Worm (Caenorhabditis elegans): ENCODE measurements around the gene lipl-1.
A peak's percentile ranks its signal among the peaks of the same experiment; 100 is the strongest.
"Not testable (repeated sequence)": the region's sequence is repeated elsewhere in the genome, so short reads cannot be mapped to it uniquely, and the experiment has no call there.

The lipl-1 gene

DNA sequence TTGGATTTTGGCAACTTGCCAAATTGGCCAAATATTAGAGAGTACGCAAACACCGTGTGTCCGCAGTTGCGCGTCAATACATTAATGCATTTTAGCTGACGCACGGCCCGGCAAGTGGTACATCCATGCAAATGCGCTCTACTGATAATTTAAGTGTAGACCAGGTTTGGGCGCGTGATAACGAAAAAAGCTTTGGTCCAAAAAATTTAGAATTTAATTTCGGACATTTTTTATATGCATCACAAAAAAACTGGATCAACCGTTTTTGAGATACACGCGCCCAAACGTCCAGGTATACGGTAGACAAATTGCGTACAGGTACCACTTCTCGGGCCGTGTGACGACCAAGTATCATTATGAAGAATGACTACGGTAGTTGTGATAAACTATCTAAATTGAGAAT, 48.1 kb downstream of the lipl-1 start, which contains the start of gene R186.8 (continued):
- TF ChIP-seq ceh-100 (GFP tag; IDR thresholded peaks at IDR 0.05) (peak; percentile 72), ceh-27 (GFP tag; optimal IDR thresholded peaks at IDR 0.05) (peak; percentile 40), ceh-91 (GFP tag; IDR thresholded peaks at IDR 0.05) (peak; percentile 89), madf-10 (tag; optimal IDR thresholded peaks at IDR 0.05) (peak; percentile 15), attf-5 (GFP tag; optimal IDR thresholded peaks at IDR 0.05) (peak; percentile 92), K12H6.12 (tag; optimal IDR thresholded peaks at IDR 0.05) (peak; percentile 67), lin-40 (tag; optimal IDR thresholded peaks at IDR 0.05) (peak; percentile 83), dox-1 (GFP tag; IDR thresholded peaks at IDR 0.05) (peak; percentile 97), snpc-4 (tag; optimal IDR thresholded peaks at IDR 0.05) (peak in 2 of 4 experiments; percentile 58 to 64), ztf-6 (GFP tag; IDR thresholded peaks at IDR 0.05) (0 out of 2 replicates have a peak, but pooled peaks have one; percentile 7), attf-3 (GFP tag; conservative IDR thresholded peaks at IDR 0.05) (peak; percentile 88), hmg-1.2 (GFP tag; IDR thresholded peaks at IDR 0.05) (peak; percentile 92), madf-3 (GFP tag; IDR thresholded peaks at IDR 0.05) (peak; percentile 78; the same call in 1 of the 2 replicates), attf-6 (GFP tag; IDR thresholded peaks at IDR 0.05) (peak; percentile 29; the same call in 1 of the 2 replicates), Y95B8A.8 (GFP tag; IDR thresholded peaks at IDR 0.05) (peak; percentile 66; the same call in 1 of the 2 replicates), F33H1.4 (GFP tag; IDR thresholded peaks at IDR 0.05) (peak; percentile 70), ztf-26 (tag; optimal IDR thresholded peaks at IDR 0.05) (peak; percentile 71), lsl-1 (GFP tag; optimal IDR thresholded peaks at IDR 0.05) (peak; percentile 76), B0336.3 (GFP tag; IDR thresholded peaks at IDR 0.05) (peak; percentile 76; the same call in 1 of the 2 replicates), dpl-1 (GFP tag; optimal IDR thresholded peaks at IDR 0.05) (peak; percentile 19), B0261.1 (tag; optimal IDR thresholded peaks at IDR 0.05) (peak; percentile 8), F37B4.10 (GFP tag; IDR thresholded peaks at IDR 0.05) (0 out of 2 replicates have a peak, but pooled peaks have one; percentile 70), egl-18 (GFP tag; IDR thresholded peaks at IDR 0.05) (0 out of 2 replicates have a peak, but pooled peaks have one; percentile 56), egrh-3 (GFP tag; IDR thresholded peaks at IDR 0.05) (peak; percentile 57; the same call in 1 of the 2 replicates), C06A6.2 (GFP tag; conservative IDR thresholded peaks at IDR 0.05) (peak; percentile 40; the same call in 1 of the 2 replicates), lir-1 (GFP tag; conservative IDR thresholded peaks at IDR 0.05) (0 out of 2 replicates have a peak, but pooled peaks have one; percentile 32), nfyb-1 (GFP tag; IDR thresholded peaks at IDR 0.05) (peak; percentile 86), ztf-18 (tag; optimal IDR thresholded peaks at IDR 0.05) (peak; percentile 72), ztf-28 (GFP tag; IDR thresholded peaks at IDR 0.05) (0 out of 2 replicates have a peak, but pooled peaks have one; percentile 18), B0019.2 (GFP tag; conservative IDR thresholded peaks at IDR 0.05) (peak; percentile 63; the same call in 1 of the 2 replicates), tlf-1 (GFP tag; optimal IDR thresholded peaks at IDR 0.05) (peak; percentile 57), nhr-80 (tag; optimal IDR thresholded peaks at IDR 0.05) (peak; percentile 68), somi-1 (GFP tag; optimal IDR thresholded peaks at IDR 0.05) (peak; percentile 63)
- not testable (repeated sequence) for TF ChIP-seq snpc-4 (GFP tag; optimal IDR thresholded peaks at IDR 0.05)

DNA sequence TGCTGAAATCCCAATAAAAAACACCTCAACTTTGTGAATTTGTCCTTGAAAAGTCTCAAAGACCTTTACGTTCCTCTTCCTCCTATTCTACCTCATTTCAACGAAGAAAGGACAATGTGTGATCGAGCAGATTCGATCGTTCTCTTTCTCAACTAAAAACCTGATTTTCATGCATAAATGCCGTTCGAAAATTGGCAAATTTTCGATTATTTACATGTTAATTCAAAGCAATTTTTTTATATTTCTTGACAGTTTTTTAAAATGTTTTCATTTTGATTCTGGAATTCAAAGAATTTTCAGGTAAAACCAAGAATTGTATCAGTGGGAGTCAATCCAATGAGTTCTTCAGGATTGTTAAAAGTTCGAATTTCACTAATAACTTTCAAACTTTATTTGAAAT, 48.8 kb downstream of the lipl-1 start, which contains the start of gene lin-46:
Gene lin-46 (plus strand): TSS at position 301 of the 400 bp plus-strand sequence.
- TF ChIP-seq pbrm-1 (GFP tag; IDR thresholded peaks at IDR 0.05) = no peak
- TF ChIP-seq lin-54 (GFP tag; optimal IDR thresholded peaks at IDR 0.05) = no peak
- TF ChIP-seq ceh-91 (GFP tag; IDR thresholded peaks at IDR 0.05) = no peak
- no peak for TF ChIP-seq cebp-2 (GFP tag; IDR thresholded peaks at IDR 0.05)
